Fruit fly (Drosophila melanogaster) whole organism: ENCODE results near the gene pxb.

ENCODE experiments used
- CG8478 ChIP-seq: fragments of >200 bp; optimal IDR thresholded peaks from 2 replicates; lab custom pipeline; 2018; ENCODE audit warnings: inconsistent platforms
- pan ChIP-seq: fragments of >200 bp; optimal IDR thresholded peaks from 2 replicates; lab custom pipeline; 2017
- psq ChIP-seq: fragments of >200 bp; optimal IDR thresholded peaks from 2 replicates; lab custom pipeline; 2017

- TF ChIP-seq psq (lab: Kevin White, UChicago), result no peak
- TF ChIP-seq pan (lab: Kevin White, UChicago), result no peak
- no peak for TF ChIP-seq CG8478 (lab: Kevin White, UChicago)
These were observed 13.2 kb upstream of the pxb start for dm6 chr3R:15652632-15653248.
